Worm (Caenorhabditis elegans) whole organism, young adult: ENCODE results near the gene eas-1.

Source experiments
- F52B5.7 ChIP-seq: sonication (generic microtip); optimal IDR thresholded peaks from 2 replicates; lab custom pipeline; 2016; ENCODE audit warnings: mild to moderate bottlenecking, missing genetic modification characterization, missing compliant biosample characterization
- attf-3 ChIP-seq: fragments of 200-800 bp; sonication (Bioruptor generic); conservative IDR thresholded peaks from 2 replicates; pipeline ENCODE4 v1.3.6; 2022; ENCODE audit warnings: missing genetic modification reagents, missing genetic modification characterization, missing compliant biosample characterization
- ccch-3 ChIP-seq: fragments of 200-800 bp; sonication (Bioruptor generic); optimal IDR thresholded peaks from 2 replicates; lab custom pipeline; 2018; ENCODE audit warnings: mild to moderate bottlenecking, missing genetic modification characterization, missing compliant biosample characterization
- lsl-1 ChIP-seq: fragments of 200-800 bp; sonication (Bioruptor generic); optimal IDR thresholded peaks from 2 replicates; lab custom pipeline; 2018; ENCODE audit warnings: mild to moderate bottlenecking, missing genetic modification characterization, moderate library complexity, missing compliant biosample characterization
- snpc-4 ChIP-seq, 5 experiments: fragments of 150-350 bp in 1 of 5; sonication (generic microtip) in 4 of 5; optimal IDR thresholded peaks; 2 replicates each; lab custom pipeline; 2014 to 2018; ENCODE audit warnings: missing genetic modification characterization in 5 of 5, missing biosample characterization in 3 of 5, antibody characterized with exemption in 2 of 5, mild to moderate bottlenecking in 2 of 5, missing compliant biosample characterization in 2 of 5, missing genotype in 2 of 5, moderate library complexity in 2 of 5, missing genetic modification reagents in 1 of 5
- somi-1 ChIP-seq: fragments of 200-800 bp; sonication (Bioruptor generic); optimal IDR thresholded peaks from 2 replicates; lab custom pipeline; 2018; ENCODE audit warnings: mild to moderate bottlenecking, missing genetic modification characterization, missing compliant biosample characterization

- TF ChIP-seq somi-1 (GFP tag; lab: Kevin White, UChicago), result no peak
- no peak for TF ChIP-seq snpc-4 (GFP tag; optimal IDR thresholded peaks at IDR 0.05; lab: Kevin White, UChicago)
- TF ChIP-seq snpc-4 (tag; optimal IDR thresholded peaks at IDR 0.05; lab: Kevin White, UChicago), result no peak
- no peak for TF ChIP-seq attf-3 (GFP tag; lab: Robert Waterston, UW)
- no peak for TF ChIP-seq F52B5.7
- TF ChIP-seq ccch-3, result no peak
- TF ChIP-seq lsl-1 (GFP tag; lab: Kevin White, UChicago), result no peak
Measured at ce11 chrII:4726750-4727384, 13.3 kb upstream of the eas-1 start.
